Worm (Caenorhabditis elegans): ENCODE data around the gene plp-1.

DNA sequence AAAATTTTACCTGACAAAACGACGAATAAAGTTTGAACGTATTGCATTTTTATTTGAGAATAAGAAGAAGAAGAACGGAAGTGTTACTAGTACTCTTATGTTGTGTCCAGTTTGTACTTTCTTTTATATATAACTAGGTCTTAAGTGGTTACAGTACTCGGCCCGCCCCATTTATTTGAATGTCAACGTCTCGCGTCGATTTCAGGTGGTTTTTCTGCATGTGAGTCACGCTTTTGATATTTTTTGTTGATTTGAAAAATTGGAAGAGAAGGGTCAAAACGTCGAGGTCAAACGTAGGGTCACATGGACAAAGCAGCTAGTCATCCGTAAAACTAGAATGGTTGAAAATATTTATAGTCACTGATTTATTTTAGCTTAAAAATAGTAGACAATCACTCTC lies 4.2 kb upstream of the plp-1 start, which contains the start of gene F45E4.5:
- TF ChIP-seq W03F9.2 (tag; optimal IDR thresholded peaks at IDR 0.05) (no peak), him-1 (tag; optimal IDR thresholded peaks at IDR 0.05) (no peak)

Measured in whole organism, L4/young adult.